Worm (Caenorhabditis elegans): ENCODE measurements around the gene C09E9.1.

ce11 chrIV:1232419-1233145 lies 42.1 kb upstream of the C09E9.1 start:
- TF ChIP-seq flt-1 (GFP tag; IDR thresholded peaks at IDR 0.05): no peak
- no peak for TF ChIP-seq ztf-23 (GFP tag; IDR thresholded peaks at IDR 0.05)

Measured in whole organism, midembryonic.